Worm (Caenorhabditis elegans): Measurements from ENCODE around the gene B0457.6.
A peak's percentile ranks its signal among the peaks of the same experiment; 100 is the strongest.

DNA sequence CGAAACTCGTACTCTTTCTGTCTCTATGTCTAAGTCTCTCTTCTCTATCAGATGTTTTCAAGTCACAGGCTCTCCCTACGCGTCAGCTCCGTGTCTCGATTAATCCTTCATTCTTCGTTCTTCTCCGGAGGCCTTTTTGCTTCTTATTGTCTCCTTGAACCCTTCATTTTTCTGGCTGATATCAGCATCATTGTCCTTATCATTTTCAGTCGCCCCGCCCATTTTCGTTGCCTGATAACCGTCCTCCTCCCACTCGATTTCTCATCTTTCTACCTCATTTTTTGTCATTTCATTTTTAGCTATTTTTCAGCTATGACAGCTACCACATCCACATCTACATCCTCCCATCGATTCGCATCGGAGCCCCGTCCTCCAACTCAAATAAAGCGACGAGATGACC lies at the start of gene B0457.6:
- TF ChIP-seq snpc-4 (tag; optimal IDR thresholded peaks at IDR 0.05) = no peak
- no peak for TF ChIP-seq arid-1 (GFP tag; conservative IDR thresholded peaks at IDR 0.05)
- TF ChIP-seq pqm-1 (tag; optimal IDR thresholded peaks at IDR 0.05) = peak; percentile 90
- peak in 1 of 2 experiments; percentile 37 for TF ChIP-seq lsy-2 (tag; optimal IDR thresholded peaks at IDR 0.05)
- TF ChIP-seq daf-19 (GFP tag; conservative IDR thresholded peaks at IDR 0.05) = no peak

All from whole organism, L4 larva.